Fruit fly (Drosophila melanogaster): ENCODE data around the gene CG42526.

The CG42526 gene

dm6 chr3L:9466595-9466994, 31.4 kb upstream of the CG42526 start (continued):
- TF ChIP-seq CG18262 (tag; optimal IDR thresholded peaks at IDR 0.05): peak; percentile 28
- TF ChIP-seq CG10274 (GFP tag; optimal IDR thresholded peaks at IDR 0.05): no peak
- peak; percentile 51; the same call in 2 of the 3 replicates for TF ChIP-seq row (GFP tag; IDR thresholded peaks at IDR 0.05)
- no peak for TF ChIP-seq CG10565 (GFP tag; optimal IDR thresholded peaks at IDR 0.05)
- TF ChIP-seq sug (tag; optimal IDR thresholded peaks at IDR 0.05): peak; percentile 16
- peak; percentile 13 for TF ChIP-seq Blimp-1 (GFP tag; optimal IDR thresholded peaks at IDR 0.05)
- peak; percentile 75 for TF ChIP-seq CG2678 (tag; optimal IDR thresholded peaks at IDR 0.05)
- TF ChIP-seq CoRest (tag; optimal IDR thresholded peaks at IDR 0.05): peak; percentile 17
- peak; percentile 18 for TF ChIP-seq org-1 (GFP tag; optimal IDR thresholded peaks at IDR 0.05)
- no peak for TF ChIP-seq CG12219 (GFP tag; optimal IDR thresholded peaks at IDR 0.05)
- peak; percentile 4 for TF ChIP-seq CG17359 (tag; optimal IDR thresholded peaks at IDR 0.05)
- peak; percentile 73 for TF ChIP-seq sens (GFP tag)
- no peak for TF ChIP-seq grn (GFP tag; optimal IDR thresholded peaks at IDR 0.05)
- TF ChIP-seq CG8478 (optimal IDR thresholded peaks at IDR 0.05): no peak
- peak; percentile 11 for TF ChIP-seq Xbp1 (GFP tag; optimal IDR thresholded peaks at IDR 0.05)
- peak; percentile 7 for TF ChIP-seq tio (GFP tag; optimal IDR thresholded peaks at IDR 0.05)
- peak; percentile 56 for TF ChIP-seq CG12391 (tag; optimal IDR thresholded peaks at IDR 0.05)
- TF ChIP-seq inv (GFP tag; IDR thresholded peaks at IDR 0.05; ENCODE audit: partially characterized antibody): no peak
- peak; percentile 88 for TF ChIP-seq grau (tag; optimal IDR thresholded peaks at IDR 0.05)
- peak; percentile 3 for TF ChIP-seq bcd (GFP tag; optimal IDR thresholded peaks at IDR 0.05)
- TF ChIP-seq prd (optimal IDR thresholded peaks at IDR 0.05): no peak
- 0 out of 3 replicates have a peak, but pooled peaks have one; percentile 10 for TF ChIP-seq prd (GFP tag; IDR thresholded peaks at IDR 0.05)
- peak; percentile 1 for TF ChIP-seq CG10267 (tag; optimal IDR thresholded peaks at IDR 0.05)
- peak; percentile 15 for TF ChIP-seq CG13775 (GFP tag; optimal IDR thresholded peaks at IDR 0.05)
- peak; percentile 15 for TF ChIP-seq Sox100B (GFP tag; optimal IDR thresholded peaks at IDR 0.05)
- TF ChIP-seq CG9797 (GFP tag; optimal IDR thresholded peaks at IDR 0.05): no peak
- TF ChIP-seq cwo (GFP tag; optimal IDR thresholded peaks at IDR 0.05): peak; percentile 29
- TF ChIP-seq CG17186 (GFP tag; optimal IDR thresholded peaks at IDR 0.05): no peak
- peak; percentile 74 for TF ChIP-seq CG7556 (GFP tag; optimal IDR thresholded peaks at IDR 0.05)
- peak; percentile 69 for TF ChIP-seq CG11504 (tag; optimal IDR thresholded peaks at IDR 0.05)
- peak; percentile 42 for TF ChIP-seq Fer1 (GFP tag; optimal IDR thresholded peaks at IDR 0.05)
- TF ChIP-seq Oli (tag; optimal IDR thresholded peaks at IDR 0.05): peak; percentile 48
- TF ChIP-seq CG11456 (GFP tag; IDR thresholded peaks at IDR 0.05): no peak
- peak; percentile 40 for TF ChIP-seq CG9727 (GFP tag; optimal IDR thresholded peaks at IDR 0.05)
- no peak for TF ChIP-seq toy (GFP tag; IDR thresholded peaks at IDR 0.05)
- no peak for TF ChIP-seq ap (GFP tag; IDR thresholded peaks at IDR 0.05)
- peak; percentile 10 for TF ChIP-seq CG9437 (GFP tag; optimal IDR thresholded peaks at IDR 0.05)
- TF ChIP-seq CG4424 (GFP tag; optimal IDR thresholded peaks at IDR 0.05): peak; percentile 12
- no peak for TF ChIP-seq CG10366 (GFP tag; IDR thresholded peaks at IDR 0.05)
- peak; percentile 27 for TF ChIP-seq unpg (GFP tag; optimal IDR thresholded peaks at IDR 0.05)
- TF ChIP-seq CG8924 (tag; optimal IDR thresholded peaks at IDR 0.05): peak; percentile 41
- TF ChIP-seq CG12659 (GFP tag; optimal IDR thresholded peaks at IDR 0.05): peak; percentile 41
- TF ChIP-seq C15 (GFP tag; IDR thresholded peaks at IDR 0.05): no peak
- no peak for TF ChIP-seq tll (GFP tag; optimal IDR thresholded peaks at IDR 0.05)
- TF ChIP-seq CG7745 (tag; optimal IDR thresholded peaks at IDR 0.05): no peak
- TF ChIP-seq Ssrp (tag; optimal IDR thresholded peaks at IDR 0.05): peak; percentile 17
- no peak for TF ChIP-seq Doc2 (GFP tag; IDR thresholded peaks at IDR 0.05)
- TF ChIP-seq CG10209 (GFP tag; optimal IDR thresholded peaks at IDR 0.05): peak; percentile 57
- no peak for TF ChIP-seq CG8290 (GFP tag; optimal IDR thresholded peaks at IDR 0.05)
- no peak for TF ChIP-seq CG8290 (tag; optimal IDR thresholded peaks at IDR 0.05)
- peak; percentile 0 for TF ChIP-seq D19A (tag; optimal IDR thresholded peaks at IDR 0.05)
